Fruit fly (Drosophila melanogaster): Measurements from ENCODE around the gene Prp16.

- TF ChIP-seq Clk (GFP tag; optimal IDR thresholded peaks at IDR 0.05) (no peak), Crg-1 (GFP tag; optimal IDR thresholded peaks at IDR 0.05) (no peak), cnc (optimal IDR thresholded peaks at IDR 0.05) (no peak), Mnt (GFP tag; optimal IDR thresholded peaks at IDR 0.05) (no peak), toe (GFP tag; optimal IDR thresholded peaks at IDR 0.05) (no peak), ovo (GFP tag; optimal IDR thresholded peaks at IDR 0.05) (no peak), CG7045 (GFP tag; optimal IDR thresholded peaks at IDR 0.05) (no peak), cic (GFP tag; optimal IDR thresholded peaks at IDR 0.05) (no peak), CG14711 (tag; optimal IDR thresholded peaks at IDR 0.05) (no peak), tj (GFP tag; optimal IDR thresholded peaks at IDR 0.05) (peak; percentile 35)
These were observed 12.5 kb downstream of the Prp16 start for dm6 chrX:14213509-14214154.

Data from whole organism, adult.